Fruit fly (Drosophila melanogaster) S2 (cell line): ENCODE measurements around the gene amx.

ENCODE experiments used
- CG8478 ChIP-seq: fragments of >200 bp; optimal IDR thresholded peaks from 2 replicates; lab custom pipeline; 2018
- CTCF ChIP-seq, 2 experiments: fragments of >200 bp; optimal IDR thresholded peaks; 2 replicates each; lab custom pipeline; 2018

DNA sequence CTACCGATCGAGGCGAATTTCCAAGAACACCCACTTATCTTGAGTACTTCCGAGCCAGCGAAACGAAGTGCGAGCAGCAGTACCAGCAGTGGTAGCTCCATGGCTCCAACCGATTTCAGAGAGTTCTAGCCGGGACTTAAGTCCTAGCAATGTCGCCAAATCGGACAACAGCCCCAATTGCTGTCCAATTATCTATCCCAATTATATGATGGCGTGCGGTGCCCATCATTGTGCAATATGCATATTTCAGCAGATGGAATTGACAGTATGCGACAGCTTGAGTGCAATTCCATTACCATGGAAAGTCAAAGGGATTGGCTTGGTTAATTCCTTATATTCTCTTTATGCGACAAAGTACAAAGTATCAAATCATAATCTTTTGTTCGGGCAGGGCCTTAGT, 10.7 kb downstream of the amx start, which contains the start of gene Ir8a:
- TF ChIP-seq CTCF (optimal IDR thresholded peaks at IDR 0.05; lab: Kevin White, UChicago) (no peak), CG8478 (no peak)
